Fruit fly (Drosophila melanogaster): ENCODE data around the gene cert.

Gene cert

DNA sequence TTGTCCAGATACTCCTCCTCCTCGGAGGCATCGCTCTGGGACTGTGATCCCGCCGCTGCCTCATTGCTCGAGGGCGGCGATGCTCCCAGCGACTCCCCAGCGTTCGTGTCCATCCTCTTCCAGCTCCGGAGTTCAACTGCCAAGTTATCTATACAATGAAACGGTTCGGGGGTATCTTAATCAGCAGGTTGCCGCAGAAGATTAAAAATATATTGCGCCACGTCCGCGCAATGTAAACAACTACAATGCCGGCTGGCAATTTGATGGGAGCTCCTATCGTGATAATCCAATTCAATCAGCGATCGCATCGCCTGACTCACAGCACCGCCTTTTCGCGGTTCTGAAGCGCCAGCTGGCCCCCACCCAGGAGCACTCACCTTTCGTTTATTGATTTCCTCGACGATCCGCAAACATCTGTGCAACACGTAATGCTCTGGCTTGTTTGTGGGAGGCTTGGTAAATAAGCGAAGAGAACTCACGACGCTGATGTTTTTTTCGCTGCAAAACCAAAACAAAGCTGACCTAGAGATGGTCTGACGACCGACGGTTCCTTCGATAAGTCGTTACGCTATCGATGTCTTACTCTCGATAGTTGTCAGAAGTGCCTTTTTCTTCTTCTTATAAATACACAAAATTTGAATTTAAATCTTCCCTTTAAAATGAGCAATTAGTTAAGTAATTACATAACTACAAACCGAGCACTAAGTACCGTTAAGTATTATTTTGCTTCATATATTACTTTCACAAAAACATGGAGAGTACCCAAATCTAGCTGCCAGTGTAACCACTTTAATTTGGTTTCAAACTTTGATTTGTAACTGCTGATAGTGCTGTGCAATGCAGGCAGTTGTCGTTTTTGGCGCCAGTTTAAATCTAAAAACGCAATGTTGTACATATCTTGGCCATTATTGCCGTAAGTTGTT, at the start of gene cert (continued):
- no peak for TF ChIP-seq CG4318 (GFP tag; optimal IDR thresholded peaks at IDR 0.05)
- TF ChIP-seq CG1621 (tag; optimal IDR thresholded peaks at IDR 0.05), result peak; percentile 27
- no peak for TF ChIP-seq Sox15 (GFP tag; optimal IDR thresholded peaks at IDR 0.05)
- peak; percentile 59 for TF ChIP-seq Sox14 (GFP tag; optimal IDR thresholded peaks at IDR 0.05)
- TF ChIP-seq Hr4 (GFP tag; optimal IDR thresholded peaks at IDR 0.05), result no peak
- TF ChIP-seq CG31627 (GFP tag; optimal IDR thresholded peaks at IDR 0.05), result peak; percentile 52
- TF ChIP-seq CG11902 (GFP tag; optimal IDR thresholded peaks at IDR 0.05), result no peak
- TF ChIP-seq CG10669 (GFP tag; optimal IDR thresholded peaks at IDR 0.05), result no peak
- TF ChIP-seq salr (GFP tag; optimal IDR thresholded peaks at IDR 0.05), result peak in 1 of 2 experiments; percentile 11
- TF ChIP-seq achi (GFP tag; optimal IDR thresholded peaks at IDR 0.05), result peak; percentile 68

DNA sequence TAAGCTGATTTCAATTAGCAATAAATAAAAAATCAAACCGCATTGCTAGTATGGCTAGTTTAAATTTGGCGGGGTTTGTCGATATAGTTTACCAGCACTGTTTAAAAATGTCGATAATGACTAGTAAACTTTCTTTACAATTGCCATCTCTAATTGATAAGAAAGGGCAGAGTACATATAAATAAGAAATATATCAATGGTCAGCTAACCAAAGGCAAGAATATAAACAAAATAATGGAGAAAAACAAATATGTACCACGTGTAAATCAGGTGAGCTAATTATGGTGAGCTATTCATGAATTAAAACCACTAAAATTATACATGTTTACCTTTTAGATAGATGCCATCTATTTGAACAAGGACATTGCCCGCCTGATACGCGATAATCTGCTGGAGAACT, 49.3 kb upstream of the cert start, which contains the start of gene Pex2:
TSS of gene Pex2 (plus strand) at position 131 of the 400 bp plus-strand sequence.
- TF ChIP-seq fkh (GFP tag; optimal IDR thresholded peaks at IDR 0.05) (peak; percentile 75), eg (GFP tag; IDR thresholded peaks at IDR 0.05) (no peak), Smox (GFP tag; optimal IDR thresholded peaks at IDR 0.05) (no peak), CG6808 (GFP tag; optimal IDR thresholded peaks at IDR 0.05) (peak; percentile 52), CG16779 (tag; optimal IDR thresholded peaks at IDR 0.05) (peak; percentile 8), lz (GFP tag; optimal IDR thresholded peaks at IDR 0.05) (no peak), dsx (GFP tag; optimal IDR thresholded peaks at IDR 0.05; ENCODE audit: poor library complexity, severe bottlenecking) (no peak), net (GFP tag; optimal IDR thresholded peaks at IDR 0.05) (no peak), Hr4 (GFP tag; optimal IDR thresholded peaks at IDR 0.05) (no peak), CG3919 (GFP tag; optimal IDR thresholded peaks at IDR 0.05) (peak; percentile 23), Sox15 (GFP tag; optimal IDR thresholded peaks at IDR 0.05) (no peak), Ets96B (tag; optimal IDR thresholded peaks at IDR 0.05) (no peak), Eip78C (GFP tag) (peak; percentile 79), svp (GFP tag) (peak; percentile 98), Met (GFP tag; optimal IDR thresholded peaks at IDR 0.05) (peak; percentile 27), fd85E (GFP tag; optimal IDR thresholded peaks at IDR 0.05) (no peak)

DNA sequence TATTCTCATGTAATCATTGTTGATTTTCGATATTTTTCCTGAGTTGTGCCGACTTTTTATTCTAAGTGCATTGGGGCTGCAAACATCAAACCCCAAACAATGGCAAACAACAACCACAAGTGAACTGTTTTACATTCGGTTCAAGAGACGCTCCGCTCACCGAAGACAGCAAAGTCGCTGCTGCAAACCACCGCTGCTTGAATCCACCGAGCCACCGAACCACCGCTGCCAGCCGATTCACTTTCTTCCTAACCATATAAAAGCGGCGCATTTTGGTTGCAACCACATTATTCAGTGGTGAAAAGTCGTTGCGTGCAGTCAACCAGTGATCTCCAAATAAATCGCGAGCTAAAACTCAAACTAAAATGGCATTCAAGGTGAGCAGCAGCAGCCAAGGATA, 46.7 kb upstream of the cert start, which contains the start of gene Cpr66Cb:
TSS of gene Cpr66Cb (plus strand) at position 301 of the 400 bp plus-strand sequence.
- TF ChIP-seq CG11902 (GFP tag; optimal IDR thresholded peaks at IDR 0.05) (no peak), eg (GFP tag; IDR thresholded peaks at IDR 0.05) (0 out of 3 replicates have a peak, but pooled peaks have one; percentile 16), pdm3 (GFP tag; optimal IDR thresholded peaks at IDR 0.05) (no peak), topi (GFP tag; optimal IDR thresholded peaks at IDR 0.05) (no peak), spab (GFP tag; optimal IDR thresholded peaks at IDR 0.05) (no peak), Eip75B (GFP tag; optimal IDR thresholded peaks at IDR 0.05) (no peak), Hr39 (GFP tag; optimal IDR thresholded peaks at IDR 0.05) (no peak), Eip93F (GFP tag; optimal IDR thresholded peaks at IDR 0.05) (no peak), Sox14 (GFP tag; optimal IDR thresholded peaks at IDR 0.05) (no peak), CG11762 (GFP tag; optimal IDR thresholded peaks at IDR 0.05; ENCODE audit: insufficient read depth) (no peak), Lpt (GFP tag; optimal IDR thresholded peaks at IDR 0.05) (peak; percentile 7), CG15336 (GFP tag; IDR thresholded peaks at IDR 0.05) (no peak), Hr38 (GFP tag; optimal IDR thresholded peaks at IDR 0.05) (no peak), CG32006 (GFP tag; optimal IDR thresholded peaks at IDR 0.05) (peak; percentile 53), fd59A (GFP tag; optimal IDR thresholded peaks at IDR 0.05) (no peak)

Measured in whole organism, prepupa.